Fruit fly (Drosophila melanogaster): ENCODE data around the gene Syx7.

Syx7 gene

DNA sequence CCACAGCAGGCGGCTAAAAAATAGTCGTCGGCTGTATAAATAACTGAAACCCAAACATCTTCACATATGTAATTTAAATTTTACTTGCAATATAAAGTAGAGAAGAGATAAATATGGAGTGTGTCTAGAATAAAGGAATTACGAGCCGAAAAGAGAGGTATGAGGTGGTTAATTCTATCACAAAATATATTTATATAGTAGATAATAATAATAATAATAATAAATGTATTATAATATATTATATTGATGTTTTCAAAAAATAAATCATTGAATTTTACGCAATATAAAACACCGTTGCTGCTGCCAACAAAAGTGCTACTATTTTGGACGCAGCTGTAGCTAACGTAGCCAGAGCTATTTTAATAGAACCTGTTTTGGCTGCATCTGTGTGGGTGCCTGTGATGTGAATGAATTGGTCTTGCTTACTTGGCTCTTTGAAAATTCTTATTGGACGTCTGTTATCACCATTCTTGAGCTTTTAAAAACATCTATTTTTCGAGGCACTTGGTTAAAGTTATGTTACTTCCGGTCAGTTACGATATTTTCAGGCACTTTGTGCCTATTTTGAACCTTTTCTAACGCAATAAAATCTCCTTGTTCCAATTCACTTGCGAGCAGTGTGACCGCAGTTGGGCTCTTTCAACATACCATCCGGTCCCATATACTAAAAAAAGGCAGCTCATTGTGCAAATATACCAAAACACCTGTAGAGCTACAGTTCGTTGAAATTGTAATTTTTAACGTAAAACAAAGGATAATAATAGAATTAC is 51.4 kb downstream of the Syx7 start, which contains the start of gene Hr78 (continued):
- TF ChIP-seq tin (GFP tag; optimal IDR thresholded peaks at IDR 0.05): peak; percentile 51
- TF ChIP-seq crc (GFP tag; optimal IDR thresholded peaks at IDR 0.05): no peak
- TF ChIP-seq sna (GFP tag; IDR thresholded peaks at IDR 0.05; ENCODE audit: partially characterized antibody): peak; percentile 29; the same call in 1 of the 2 replicates
- TF ChIP-seq E2f2 (GFP tag; IDR thresholded peaks at IDR 0.05): peak; percentile 44; the same call in 1 of the 2 replicates
- TF ChIP-seq Scr (GFP tag; IDR thresholded peaks at IDR 0.05; ENCODE audit: partially characterized antibody): 0 out of 2 replicates have a peak, but pooled peaks have one; percentile 12
- 0 out of 3 replicates have a peak, but pooled peaks have one; percentile 48 for TF ChIP-seq Opbp (GFP tag; IDR thresholded peaks at IDR 0.05; ENCODE audit: partially characterized antibody)
- no peak; the same call in 1 of the 2 replicates for TF ChIP-seq CG13287 (GFP tag; IDR thresholded peaks at IDR 0.05; ENCODE audit: partially characterized antibody)
- no peak for TF ChIP-seq emc (GFP tag; optimal IDR thresholded peaks at IDR 0.05)
- peak; percentile 55 for TF ChIP-seq ara (GFP tag; IDR thresholded peaks at IDR 0.05)
- peak; percentile 74 for TF ChIP-seq CG18619 (GFP tag; optimal IDR thresholded peaks at IDR 0.05)
- TF ChIP-seq Dref (GFP tag; IDR thresholded peaks at IDR 0.05): no peak
- peak; percentile 86 for TF ChIP-seq caup (GFP tag; optimal IDR thresholded peaks at IDR 0.05; ENCODE audit: severe bottlenecking)
- TF ChIP-seq CG14710 (tag; optimal IDR thresholded peaks at IDR 0.05): peak; percentile 72
- no peak for TF ChIP-seq CG11398 (GFP tag; optimal IDR thresholded peaks at IDR 0.05)
- peak; percentile 56 for TF ChIP-seq stwl (tag; optimal IDR thresholded peaks at IDR 0.05)
- TF ChIP-seq CG3995 (GFP tag; optimal IDR thresholded peaks at IDR 0.05): peak; percentile 70
- no peak for TF ChIP-seq CG1792 (GFP tag; optimal IDR thresholded peaks at IDR 0.05)
- TF ChIP-seq CG5245 (GFP tag; optimal IDR thresholded peaks at IDR 0.05): peak; percentile 31
- peak; percentile 69 for TF ChIP-seq D19B (GFP tag; optimal IDR thresholded peaks at IDR 0.05)
- no peak for TF ChIP-seq yki (optimal IDR thresholded peaks at IDR 0.05)
- TF ChIP-seq CG4282 (GFP tag; optimal IDR thresholded peaks at IDR 0.05): no peak
- no peak for TF ChIP-seq CG13624 (GFP tag; optimal IDR thresholded peaks at IDR 0.05)
- TF ChIP-seq sob (GFP tag; IDR thresholded peaks at IDR 0.05): peak; percentile 55
- TF ChIP-seq CG7963 (GFP tag; IDR thresholded peaks at IDR 0.05; ENCODE audit: partially characterized antibody): no peak
- TF ChIP-seq CG6175 (GFP tag; IDR thresholded peaks at IDR 0.05): no peak
- peak; percentile 60; the same call in 2 of the 3 replicates for TF ChIP-seq tgo (GFP tag; IDR thresholded peaks at IDR 0.05)
- TF ChIP-seq Xbp1 (GFP tag; optimal IDR thresholded peaks at IDR 0.05): peak; percentile 67
- peak; percentile 64 for TF ChIP-seq org-1 (GFP tag; optimal IDR thresholded peaks at IDR 0.05)
- TF ChIP-seq h (optimal IDR thresholded peaks at IDR 0.05): no peak
- peak; percentile 39 for TF ChIP-seq CG10366 (GFP tag; IDR thresholded peaks at IDR 0.05)
- peak; percentile 17 for TF ChIP-seq cato (GFP tag; optimal IDR thresholded peaks at IDR 0.05; ENCODE audit: borderline replicate concordance)
- TF ChIP-seq slbo (GFP tag; IDR thresholded peaks at IDR 0.05): peak; percentile 74
- no peak for TF ChIP-seq CG11504 (tag; optimal IDR thresholded peaks at IDR 0.05)
- peak; percentile 91 for TF ChIP-seq lab (GFP tag; optimal IDR thresholded peaks at IDR 0.05)
- no peak for TF ChIP-seq CG5953 (GFP tag; IDR thresholded peaks at IDR 0.05)
- TF ChIP-seq sens-2 (GFP tag; IDR thresholded peaks at IDR 0.05): peak; percentile 6; the same call in 1 of the 2 replicates
- TF ChIP-seq vfl (GFP tag; optimal IDR thresholded peaks at IDR 0.05): no peak
- TF ChIP-seq CoRest (tag; optimal IDR thresholded peaks at IDR 0.05): peak; percentile 89
- peak; percentile 51; the same call in 1 of the 2 replicates for TF ChIP-seq onecut (GFP tag; IDR thresholded peaks at IDR 0.05)
- TF ChIP-seq Kr (GFP tag; optimal IDR thresholded peaks at IDR 0.05): no peak
- TF ChIP-seq CG8478 (optimal IDR thresholded peaks at IDR 0.05): no peak
- TF ChIP-seq cwo (GFP tag; optimal IDR thresholded peaks at IDR 0.05): peak; percentile 84
- TF ChIP-seq tup (GFP tag; optimal IDR thresholded peaks at IDR 0.05): no peak
- TF ChIP-seq CG16779 (GFP tag; IDR thresholded peaks at IDR 0.05): no peak
- peak; percentile 31; the same call in 1 of the 2 replicates for TF ChIP-seq sisA (GFP tag; IDR thresholded peaks at IDR 0.05)
- TF ChIP-seq lbe (GFP tag; optimal IDR thresholded peaks at IDR 0.05): peak; percentile 67
- no peak for TF ChIP-seq CG16813 (GFP tag; IDR thresholded peaks at IDR 0.05; ENCODE audit: partially characterized antibody)
- peak; percentile 78 for TF ChIP-seq Fer3 (tag; optimal IDR thresholded peaks at IDR 0.05)
- peak; percentile 86 for TF ChIP-seq Asciz (GFP tag; optimal IDR thresholded peaks at IDR 0.05)
